Worm (Caenorhabditis elegans) whole organism, mixed stage, embryonic: ENCODE measurements around the gene D2096.5.
"Not testable (repeated sequence)": the region's sequence is repeated elsewhere in the genome, so short reads cannot be mapped to it uniquely, and the experiment has no call there.

Experiments
- bed-3 ChIP-seq: fragments of 200-800 bp; sonication (Bioruptor generic); optimal IDR thresholded peaks from 3 replicates; lab custom pipeline; 2018; ENCODE audit warnings: mild to moderate bottlenecking, missing genetic modification characterization, moderate library complexity, missing compliant biosample characterization
- blmp-1 ChIP-seq: fragments of 150-350 bp; optimal IDR thresholded peaks from 2 replicates; lab custom pipeline; 2014; ENCODE audit warnings: missing biosample characterization, missing genetic modification characterization
- ceh-39 ChIP-seq: fragments of 150-350 bp; optimal IDR thresholded peaks from 2 replicates; lab custom pipeline; 2014; ENCODE audit warnings: missing biosample characterization, missing genetic modification characterization
- ceh-43 ChIP-seq: fragments of 200-800 bp; sonication (Bioruptor generic); optimal IDR thresholded peaks from 2 replicates; lab custom pipeline; 2018; ENCODE audit warnings: mild to moderate bottlenecking, missing genetic modification characterization, moderate library complexity, missing compliant biosample characterization
- ceh-83 ChIP-seq: fragments of 200-800 bp; sonication (Bioruptor generic); optimal IDR thresholded peaks from 2 replicates; lab custom pipeline; 2018; ENCODE audit warnings: mild to moderate bottlenecking, missing genetic modification characterization, missing compliant biosample characterization
- ces-1 ChIP-seq: fragments of 150-350 bp; optimal IDR thresholded peaks from 2 replicates; lab custom pipeline; 2014; ENCODE audit warnings: missing biosample characterization, missing genetic modification reagents, missing genetic modification characterization
- drap-1 ChIP-seq: fragments of 200-800 bp; sonication (Bioruptor generic); optimal IDR thresholded peaks from 3 replicates; lab custom pipeline; 2018; ENCODE audit warnings: mild to moderate bottlenecking, missing genetic modification characterization, missing compliant biosample characterization
- elt-1 ChIP-seq: sonication (generic microtip); optimal IDR thresholded peaks from 2 replicates; lab custom pipeline; 2017; ENCODE audit warnings: missing genetic modification characterization, mild to moderate bottlenecking, missing compliant biosample characterization, antibody characterized with exemption, moderate library complexity, borderline replicate concordance; ENCODE audit not compliant: insufficient read depth
- flh-1 ChIP-seq: fragments of 200-800 bp; sonication (Bioruptor generic); optimal IDR thresholded peaks from 2 replicates; lab custom pipeline; 2018; ENCODE audit warnings: mild to moderate bottlenecking, missing genetic modification characterization, moderate library complexity, missing compliant biosample characterization
- ham-2 ChIP-seq: fragments of 200-800 bp; sonication (Bioruptor generic); optimal IDR thresholded peaks from 2 replicates; lab custom pipeline; 2018; ENCODE audit warnings: mild to moderate bottlenecking, missing genetic modification characterization, missing compliant biosample characterization
- hlh-1 ChIP-seq: fragments of 150-350 bp; optimal IDR thresholded peaks from 2 replicates; lab custom pipeline; 2014; ENCODE audit warnings: missing biosample characterization, missing genetic modification reagents, missing genetic modification characterization
- lin-32 ChIP-seq: fragments of 200-800 bp; sonication (Bioruptor generic); optimal IDR thresholded peaks from 2 replicates; lab custom pipeline; 2018; ENCODE audit warnings: mild to moderate bottlenecking, missing genetic modification characterization, missing compliant biosample characterization
- mab-5 ChIP-seq: fragments of 150-350 bp; optimal IDR thresholded peaks from 2 replicates; lab custom pipeline; 2014; ENCODE audit warnings: missing biosample characterization, missing genetic modification characterization
- mep-1 ChIP-seq: fragments of 150-350 bp; optimal IDR thresholded peaks from 2 replicates; lab custom pipeline; 2017; ENCODE audit warnings: missing biosample characterization, missing genetic modification reagents, missing genetic modification characterization, inconsistent platforms
- mls-2 ChIP-seq: sonication (generic microtip); optimal IDR thresholded peaks from 2 replicates; lab custom pipeline; 2016; ENCODE audit warnings: mild to moderate bottlenecking, missing genetic modification characterization, moderate library complexity, missing compliant biosample characterization
- nhr-12 ChIP-seq: fragments of 150-350 bp; optimal IDR thresholded peaks from 2 replicates; lab custom pipeline; 2014; ENCODE audit warnings: missing biosample characterization, missing genetic modification characterization
- nhr-2 ChIP-seq: fragments of 150-350 bp; optimal IDR thresholded peaks from 2 replicates; lab custom pipeline; 2014; ENCODE audit warnings: missing biosample characterization, missing genetic modification characterization
- nhr-28 ChIP-seq: fragments of 150-350 bp; optimal IDR thresholded peaks from 2 replicates; lab custom pipeline; 2014; ENCODE audit warnings: missing biosample characterization, missing genetic modification characterization
- pha-4 ChIP-seq: fragments of 150-350 bp; optimal IDR thresholded peaks from 2 replicates; lab custom pipeline; 2018; ENCODE audit warnings: missing biosample characterization, missing genetic modification reagents, missing genetic modification characterization
- sem-2 ChIP-seq: fragments of 200-800 bp; sonication (Bioruptor generic); optimal IDR thresholded peaks from 2 replicates; lab custom pipeline; 2018; ENCODE audit warnings: mild to moderate bottlenecking, missing genetic modification characterization, missing compliant biosample characterization
- tbx-8 ChIP-seq: fragments of 200-800 bp; sonication (Bioruptor generic); optimal IDR thresholded peaks from 2 replicates; lab custom pipeline; 2018; ENCODE audit warnings: mild to moderate bottlenecking, missing genetic modification characterization, moderate library complexity, missing compliant biosample characterization
- unc-120 ChIP-seq: sonication (generic microtip); optimal IDR thresholded peaks from 2 replicates; lab custom pipeline; 2017; ENCODE audit warnings: missing genetic modification characterization, missing compliant biosample characterization; ENCODE audit not compliant: poor library complexity, severe bottlenecking
- unc-39 ChIP-seq: fragments of 150-350 bp; optimal IDR thresholded peaks from 2 replicates; lab custom pipeline; 2014; ENCODE audit warnings: missing biosample characterization, missing genetic modification characterization
- unc-62 ChIP-seq: fragments of 150-350 bp; optimal IDR thresholded peaks from 2 replicates; lab custom pipeline; 2014; ENCODE audit warnings: missing biosample characterization, missing genetic modification reagents, missing genetic modification characterization
- zip-8 ChIP-seq: fragments of 150-350 bp; optimal IDR thresholded peaks from 2 replicates; lab custom pipeline; 2014; ENCODE audit warnings: missing biosample characterization, missing genetic modification characterization
- ztf-11 ChIP-seq: fragments of 150-350 bp; optimal IDR thresholded peaks from 2 replicates; lab custom pipeline; 2014; ENCODE audit warnings: missing biosample characterization, missing genetic modification characterization

The D2096.5 gene

DNA sequence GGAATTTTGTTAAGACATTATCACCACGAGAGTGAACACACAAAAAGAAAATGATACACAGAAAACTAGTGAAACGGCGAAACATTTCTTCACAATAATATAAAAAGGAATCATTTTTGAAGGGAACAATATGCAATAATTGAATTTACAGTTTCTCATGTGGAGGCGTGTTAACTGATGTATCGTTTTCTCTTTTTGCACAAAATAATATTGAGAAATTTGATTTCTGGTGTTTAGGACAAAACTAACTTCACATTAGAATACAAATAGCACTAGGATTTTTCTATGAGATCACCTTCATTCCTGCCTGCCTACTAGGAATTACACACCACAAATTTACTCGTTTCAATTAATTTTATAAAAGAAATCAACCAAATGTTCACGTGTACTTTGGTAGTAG, 1.1 kb downstream of the D2096.5 start, which contains the start of gene D2096.13:
Gene D2096.13 (minus strand): TSS at position 101 of the 400 bp plus-strand sequence.
- TF ChIP-seq nhr-2 (tag; lab: Kevin White, UChicago) (no peak), unc-39 (tag; lab: Kevin White, UChicago) (no peak), ztf-11 (no peak), blmp-1 (tag; lab: Kevin White, UChicago) (no peak), hlh-1 (tag; lab: Kevin White, UChicago) (no peak), lin-32 (GFP tag; lab: Kevin White, UChicago) (no peak), ceh-43 (no peak), mab-5 (tag; lab: Kevin White, UChicago) (no peak), bed-3 (GFP tag; lab: Kevin White, UChicago) (no peak), ceh-39 (tag; lab: Kevin White, UChicago) (no peak), drap-1 (GFP tag; lab: Kevin White, UChicago) (no peak), flh-1 (no peak)

ce11 chrIV:8357299-8357698, 2.3 kb downstream of the D2096.5 start:
- TF ChIP-seq ceh-43 (no peak), bed-3 (GFP tag; lab: Kevin White, UChicago) (no peak)

- TF ChIP-seq ceh-43: no peak
- no peak for TF ChIP-seq tbx-8 (GFP tag; lab: Kevin White, UChicago)
- no peak for TF ChIP-seq nhr-12 (tag; lab: Kevin White, UChicago)
- no peak for TF ChIP-seq unc-62 (GFP tag; lab: Kevin White, UChicago)
- TF ChIP-seq ham-2: no peak
- no peak for TF ChIP-seq blmp-1 (tag; lab: Kevin White, UChicago)
- TF ChIP-seq sem-2: no peak
- no peak for TF ChIP-seq mls-2
- no peak for TF ChIP-seq unc-120 (tag; lab: Kevin White, UChicago)
- TF ChIP-seq hlh-1 (tag; lab: Kevin White, UChicago): no peak
- TF ChIP-seq nhr-28 (tag; lab: Kevin White, UChicago): no peak
- no peak for TF ChIP-seq pha-4 (tag; lab: Kevin White, UChicago)
Observed at ce11 chrIV:8355592-8355991, 4.0 kb downstream of the D2096.5 start, which contains the start of the genes F17E9.2 and col-116. Gene F17E9.2, plus strand, starts transcription at chrIV:8355892. Gene col-116, plus strand, starts transcription at chrIV:8355906.

ce11 chrIV:8354572-8354971, 5.0 kb downstream of the D2096.5 start, which contains the start of gene F17E9.3:
Gene F17E9.3, plus strand, starts transcription at chrIV:8354872.
- TF ChIP-seq elt-1 (tag; lab: Kevin White, UChicago): no peak
- TF ChIP-seq sem-2: no peak
- no peak for TF ChIP-seq mep-1 (tag; lab: Kevin White, UChicago)
- TF ChIP-seq unc-120 (tag; lab: Kevin White, UChicago): no peak
- TF ChIP-seq bed-3 (GFP tag; lab: Kevin White, UChicago): no peak
- no peak for TF ChIP-seq mls-2

DNA sequence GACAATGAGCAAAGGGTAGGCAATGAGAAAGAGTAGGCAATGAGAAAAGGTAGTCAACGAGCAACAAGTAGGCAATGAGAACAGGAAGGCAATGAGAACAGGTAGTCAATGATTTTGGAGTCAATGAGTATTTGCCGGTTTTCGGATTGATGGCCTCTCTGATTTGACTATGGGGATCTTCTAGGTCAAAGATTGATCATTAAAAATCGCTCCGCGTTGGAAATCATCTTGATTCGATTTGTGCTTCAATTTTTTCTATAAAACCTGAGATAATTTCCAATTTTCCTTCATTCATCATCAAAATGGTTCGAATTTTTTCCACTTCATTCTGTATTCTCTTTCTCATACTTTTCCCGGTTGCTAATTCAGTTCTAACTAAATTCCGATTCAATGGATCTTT, 7.5 kb downstream of the D2096.5 start, which contains the start of gene F17E9.16:
Gene F17E9.16 (plus strand): TSS at position 301 of the 400 bp plus-strand sequence.
- TF ChIP-seq ces-1 (GFP tag; lab: Kevin White, UChicago); hlh-1 (tag; lab: Kevin White, UChicago); zip-8 (tag; lab: Kevin White, UChicago): not testable (repeated sequence)
- TF ChIP-seq, all 35 proteins: peak for 0; not testable (repeated sequence) for 35

DNA sequence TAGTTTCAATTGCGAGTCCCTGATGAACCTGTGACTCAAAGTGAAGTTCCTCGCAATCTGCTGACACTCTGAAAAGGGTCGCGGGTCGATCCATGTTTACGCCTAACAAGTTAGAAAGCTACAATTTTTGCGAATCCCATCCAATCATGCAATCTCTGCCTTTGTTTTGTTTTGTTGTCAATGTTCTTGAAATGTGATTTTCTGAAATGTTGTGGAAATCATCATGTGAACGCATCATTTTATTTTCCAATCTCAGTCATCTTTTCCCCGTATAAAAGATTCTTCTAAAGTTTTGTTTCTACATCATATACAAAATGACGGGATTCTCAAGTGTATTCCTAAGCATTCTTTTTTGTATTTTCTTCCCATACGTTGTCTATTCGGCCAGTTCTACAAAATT, 11.5 kb downstream of the D2096.5 start, which contains the start of gene F17E9.4:
Gene F17E9.4 (plus strand): TSS at position 301 of the 400 bp plus-strand sequence.
- TF ChIP-seq mab-5 (tag; lab: Kevin White, UChicago) (no peak), hlh-1 (tag; lab: Kevin White, UChicago) (no peak), lin-32 (GFP tag; lab: Kevin White, UChicago) (no peak), pha-4 (tag; lab: Kevin White, UChicago) (no peak), mls-2 (no peak), unc-120 (tag; lab: Kevin White, UChicago) (no peak), nhr-28 (tag; lab: Kevin White, UChicago) (no peak), ceh-83 (GFP tag; lab: Kevin White, UChicago) (no peak), mep-1 (tag; lab: Kevin White, UChicago) (no peak), nhr-12 (tag; lab: Kevin White, UChicago) (no peak), sem-2 (no peak)
